Fruit fly (Drosophila melanogaster) whole organism, prepupa: ENCODE data around the gene TSG101.
A peak's percentile ranks its signal among the peaks of the same experiment; 100 is the strongest.

Experiments used
- CG4318 ChIP-seq: fragments of 200-800 bp; sonication (Bioruptor generic); optimal IDR thresholded peaks from 3 replicates; lab custom pipeline; 2017; ENCODE audit warnings: missing biosample characterization, mild to moderate bottlenecking, missing genetic modification characterization
- CG8119 ChIP-seq: fragments of 200-800 bp; sonication (Bioruptor generic); IDR thresholded peaks from 3 replicates; pipeline ENCODE4 v1.3.6; 2022; ENCODE audit warnings: missing biosample characterization, missing genetic modification characterization
- Eip78C ChIP-seq: fragments of 200-800 bp; sonication (Bioruptor generic); peaks from one replicate; lab custom pipeline; 2016; ENCODE audit warnings: missing biosample characterization, missing genetic modification characterization
- Gug ChIP-seq: fragments of 200-800 bp; sonication (Bioruptor generic); IDR thresholded peaks from 2 replicates; pipeline ENCODE4 v1.3.6; 2022; ENCODE audit warnings: missing biosample characterization, missing genetic modification characterization
- Lpt ChIP-seq: fragments of 200-800 bp; sonication (Bioruptor generic); optimal IDR thresholded peaks from 3 replicates; lab custom pipeline; 2016; ENCODE audit warnings: missing biosample characterization, missing genetic modification characterization

- peak; percentile 81 for TF ChIP-seq CG8119 (GFP tag; lab: Robert Waterston, UW)
- peak; percentile 70 for TF ChIP-seq Gug (GFP tag; lab: Robert Waterston, UW)
- peak; percentile 57 for TF ChIP-seq Eip78C (GFP tag; lab: Kevin White, UChicago)
- TF ChIP-seq CG4318 (GFP tag; lab: Kevin White, UChicago): peak; percentile 15
- peak; percentile 11 for TF ChIP-seq Lpt (GFP tag; lab: Kevin White, UChicago)
Measured at dm6 chr3L:16892728-16893271, 50.7 kb downstream of the TSG101 start.
